Fruit fly (Drosophila melanogaster) whole organism, pupa: ENCODE results near the gene rtp.

ENCODE experiments used
- CG13204 ChIP-seq: fragments of 200-800 bp; sonication (Bioruptor generic); optimal IDR thresholded peaks from 2 replicates; lab custom pipeline; 2018; ENCODE audit warnings: missing biosample characterization, mild to moderate bottlenecking, missing genetic modification characterization, moderate library complexity
- CG14655 ChIP-seq: fragments of 200-800 bp; sonication (Bioruptor generic); optimal IDR thresholded peaks from 3 replicates; lab custom pipeline; 2017; ENCODE audit warnings: mild to moderate bottlenecking, missing biosample characterization, missing genetic modification reagents, missing genetic modification characterization
- CG32121 ChIP-seq: fragments of 200-800 bp; sonication (Bioruptor generic); IDR thresholded peaks from 2 replicates; pipeline ENCODE4 v1.3.6; 2022; ENCODE audit warnings: missing biosample characterization, missing genetic modification characterization
- CG4496 ChIP-seq: fragments of 200-800 bp; sonication (Bioruptor generic); IDR thresholded peaks from 3 replicates; pipeline ENCODE4 v1.3.6; 2022; ENCODE audit warnings: missing biosample characterization, missing genetic modification characterization
- Ets98B ChIP-seq: fragments of 200-800 bp; sonication (Bioruptor generic); IDR thresholded peaks from 2 replicates; pipeline ENCODE4 v1.3.6; 2022; ENCODE audit warnings: missing biosample characterization, missing genetic modification characterization
- Pif1B ChIP-seq: fragments of 200-800 bp; sonication (Bioruptor generic); optimal IDR thresholded peaks from 3 replicates; lab custom pipeline; 2016; ENCODE audit warnings: missing biosample characterization, missing genetic modification characterization
- fd96Ca ChIP-seq: fragments of 200-800 bp; sonication (Bioruptor generic); IDR thresholded peaks from 3 replicates; pipeline ENCODE4 v1.3.6; 2022; ENCODE audit warnings: missing biosample characterization, missing genetic modification characterization

The rtp gene

DNA sequence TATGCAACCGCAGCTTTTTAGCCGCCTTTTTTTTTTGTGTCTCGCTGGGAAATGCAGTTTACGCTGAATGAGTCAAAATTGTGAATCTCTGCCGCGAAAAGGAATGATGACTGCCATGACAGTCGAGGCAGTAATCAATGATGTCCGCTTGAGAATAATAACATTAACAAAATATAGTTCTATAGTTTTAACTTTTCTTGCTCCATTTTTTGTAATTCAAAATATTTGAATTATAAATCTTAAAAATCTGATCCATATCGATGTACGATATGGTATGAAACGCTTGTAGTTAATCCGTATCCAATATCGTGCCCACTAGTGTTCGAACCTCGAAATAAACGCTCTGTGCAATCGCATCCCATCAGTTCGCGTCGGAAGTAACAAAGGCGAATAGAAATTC is 49.3 kb downstream of the rtp start:
- TF ChIP-seq CG14655 (GFP tag; lab: Kevin White, UChicago) (no peak), CG13204 (no peak), Ets98B (no peak), Pif1B (GFP tag; lab: Kevin White, UChicago) (no peak), CG4496 (GFP tag; lab: Robert Waterston, UW) (0 out of 3 replicates have a peak, but pooled peaks have one; percentile 26), fd96Ca (GFP tag; lab: Robert Waterston, UW) (no peak), CG32121 (GFP tag; lab: Robert Waterston, UW) (no peak)
- TF ChIP-seq, all 21 proteins: peak for 1
